Fruit fly (Drosophila melanogaster) whole organism, embryonic: Measurements from ENCODE around the gene Col4a1.

ENCODE experiments used
- ATbp ChIP-seq: fragments of 200-800 bp; sonication (Bioruptor generic); optimal IDR thresholded peaks from 2 replicates; lab custom pipeline; 2017; ENCODE audit warnings: missing biosample characterization, mild to moderate bottlenecking, missing genetic modification characterization, missing genetic modification reagents
- Asciz ChIP-seq: fragments of 200-800 bp; sonication (Bioruptor generic); optimal IDR thresholded peaks from 2 replicates; lab custom pipeline; 2017; ENCODE audit warnings: missing biosample characterization, mild to moderate bottlenecking, missing genetic modification characterization, missing genetic modification reagents
- BtbVII ChIP-seq: fragments of 200-800 bp; sonication (Bioruptor generic); optimal IDR thresholded peaks from 3 replicates; lab custom pipeline; 2017; ENCODE audit warnings: missing biosample characterization, mild to moderate bottlenecking, missing genetic modification characterization
- CG10209 ChIP-seq: fragments of 200-800 bp; sonication (Bioruptor generic); optimal IDR thresholded peaks from 3 replicates; lab custom pipeline; 2017; ENCODE audit warnings: missing biosample characterization, mild to moderate bottlenecking, missing genetic modification characterization, missing genetic modification reagents
- CG10543 ChIP-seq: fragments of 200-800 bp; sonication (Bioruptor generic); optimal IDR thresholded peaks from 3 replicates; lab custom pipeline; 2017; ENCODE audit warnings: missing biosample characterization, mild to moderate bottlenecking, missing genetic modification characterization, moderate library complexity
- CG11398 ChIP-seq: fragments of 200-800 bp; sonication (Bioruptor generic); optimal IDR thresholded peaks from 2 replicates; lab custom pipeline; 2016; ENCODE audit warnings: missing biosample characterization, missing genetic modification characterization
- CG11456 ChIP-seq: fragments of 200-800 bp; sonication (Bioruptor generic); IDR thresholded peaks from 3 replicates; pipeline ENCODE4 v1.3.6; 2022; ENCODE audit warnings: missing biosample characterization, missing genetic modification characterization
- CG11560 ChIP-seq: fragments of 200-800 bp; sonication (Bioruptor generic); IDR thresholded peaks from 3 replicates; pipeline ENCODE4 v1.3.6; 2022; ENCODE audit warnings: missing biosample characterization, missing genetic modification characterization
- CG1233 ChIP-seq: fragments of 200-800 bp; sonication (Bioruptor generic); optimal IDR thresholded peaks from 4 replicates; lab custom pipeline; 2018; ENCODE audit warnings: missing biosample characterization, mild to moderate bottlenecking, missing genetic modification characterization
- CG13894 ChIP-seq: fragments of 200-800 bp; sonication (Bioruptor generic); optimal IDR thresholded peaks from 3 replicates; lab custom pipeline; 2018; ENCODE audit warnings: missing biosample characterization, mild to moderate bottlenecking, missing genetic modification characterization, moderate library complexity
- CG14965 ChIP-seq: fragments of 200-800 bp; sonication (Bioruptor generic); optimal IDR thresholded peaks from 2 replicates; lab custom pipeline; 2016; ENCODE audit warnings: missing biosample characterization, missing genetic modification characterization, borderline replicate concordance
- CG18262 ChIP-seq: fragments of 200-800 bp; optimal IDR thresholded peaks from 3 replicates; lab custom pipeline; 2019; ENCODE audit warnings: missing biosample characterization, mild to moderate bottlenecking, missing genetic modification characterization, moderate library complexity
- CG2116 ChIP-seq: fragments of 200-800 bp; sonication (Bioruptor generic); optimal IDR thresholded peaks from 3 replicates; lab custom pipeline; 2018; ENCODE audit warnings: missing biosample characterization, mild to moderate bottlenecking, missing genetic modification characterization
- CG31365 ChIP-seq: fragments of 200-800 bp; sonication (Bioruptor generic); optimal IDR thresholded peaks from 2 replicates; lab custom pipeline; 2018; ENCODE audit warnings: missing biosample characterization, mild to moderate bottlenecking, missing genetic modification characterization
- CG33213 ChIP-seq: fragments of 200-800 bp; sonication (Bioruptor generic); optimal IDR thresholded peaks from 3 replicates; lab custom pipeline; 2016; ENCODE audit warnings: missing biosample characterization, missing genetic modification characterization
- CG3407 ChIP-seq: fragments of 200-800 bp; sonication (Bioruptor generic); optimal IDR thresholded peaks from 2 replicates; lab custom pipeline; 2018; ENCODE audit warnings: missing biosample characterization, mild to moderate bottlenecking, missing genetic modification characterization
- CG42726 ChIP-seq: fragments of 200-800 bp; sonication (Bioruptor generic); IDR thresholded peaks from 2 replicates; pipeline ENCODE4 v1.3.6; 2022; ENCODE audit warnings: missing biosample characterization, missing genetic modification characterization; ENCODE audit not compliant: partially characterized antibody
- CG4707 ChIP-seq: fragments of 200-800 bp; sonication (Bioruptor generic); optimal IDR thresholded peaks from 2 replicates; lab custom pipeline; 2018; ENCODE audit warnings: missing biosample characterization, mild to moderate bottlenecking, missing genetic modification characterization, moderate library complexity
- CG4730 ChIP-seq: fragments of 200-800 bp; sonication (Bioruptor generic); IDR thresholded peaks from 2 replicates; pipeline ENCODE4 v1.3.6; 2022; ENCODE audit warnings: missing biosample characterization, missing genetic modification characterization
- CG7271 ChIP-seq: fragments of 200-800 bp; sonication (Bioruptor generic); optimal IDR thresholded peaks from 2 replicates; lab custom pipeline; 2018; ENCODE audit warnings: missing biosample characterization, mild to moderate bottlenecking, missing genetic modification characterization, moderate library complexity
- CG7357 ChIP-seq: fragments of 200-800 bp; sonication (Bioruptor generic); IDR thresholded peaks from 3 replicates; pipeline ENCODE4 v1.3.6; 2022; ENCODE audit warnings: missing biosample characterization, missing genetic modification characterization
- CkIIα-i1 ChIP-seq: fragments of 200-800 bp; sonication (Bioruptor generic); IDR thresholded peaks from 2 replicates; pipeline ENCODE4 v1.3.6; 2022; ENCODE audit warnings: missing biosample characterization, missing genetic modification characterization
- Fer2 ChIP-seq: fragments of 200-800 bp; sonication (Bioruptor generic); optimal IDR thresholded peaks from 2 replicates; lab custom pipeline; 2018; ENCODE audit warnings: missing biosample characterization, mild to moderate bottlenecking, missing genetic modification characterization, moderate library complexity
- Gsc ChIP-seq: fragments of 200-800 bp; sonication (Bioruptor generic); IDR thresholded peaks from 2 replicates; pipeline ENCODE4 v1.3.6; 2022; ENCODE audit warnings: missing biosample characterization, missing genetic modification characterization
- Hmr ChIP-seq: fragments of 200-800 bp; sonication (Bioruptor generic); optimal IDR thresholded peaks from 3 replicates; lab custom pipeline; 2017; ENCODE audit warnings: mild to moderate bottlenecking, missing biosample characterization, missing genetic modification reagents, missing genetic modification characterization
- Hr39 ChIP-seq: fragments of >200 bp; optimal IDR thresholded peaks from 2 replicates; lab custom pipeline; 2017
- Hr51 ChIP-seq, 2 experiments: fragments of 200-800 bp; sonication (Bioruptor generic); optimal IDR thresholded peaks; 2 replicates in 1 of 2; 3 replicates in 1 of 2; lab custom pipeline; 2016 to 2018; ENCODE audit warnings: missing biosample characterization in 2 of 2, missing genetic modification characterization in 2 of 2, mild to moderate bottlenecking in 1 of 2, moderate library complexity in 1 of 2
- NFAT ChIP-seq: fragments of 200-800 bp; sonication (Bioruptor generic); IDR thresholded peaks from 2 replicates; pipeline ENCODE4 v1.3.6; 2022; ENCODE audit warnings: missing biosample characterization, missing genetic modification characterization
- Nf-YB ChIP-seq: fragments of 200-800 bp; sonication (Bioruptor generic); optimal IDR thresholded peaks from 3 replicates; lab custom pipeline; 2019; ENCODE audit warnings: missing biosample characterization, mild to moderate bottlenecking, missing genetic modification characterization, moderate library complexity
- NfI ChIP-seq: fragments of 200-800 bp; sonication (Bioruptor generic); optimal IDR thresholded peaks from 3 replicates; lab custom pipeline; 2018; ENCODE audit warnings: missing biosample characterization, mild to moderate bottlenecking, missing genetic modification characterization, moderate library complexity
- Rx ChIP-seq: fragments of 200-800 bp; sonication (Bioruptor generic); IDR thresholded peaks from 2 replicates; pipeline ENCODE4 v1.3.6; 2022; ENCODE audit warnings: missing biosample characterization, missing genetic modification characterization
- Scr ChIP-seq: fragments of 200-800 bp; sonication (Bioruptor generic); IDR thresholded peaks from 2 replicates; pipeline ENCODE4 v1.3.6; 2022; ENCODE audit warnings: missing biosample characterization, missing genetic modification characterization; ENCODE audit not compliant: partially characterized antibody
- Ssrp ChIP-seq: fragments of 200-800 bp; sonication (Bioruptor generic); optimal IDR thresholded peaks from 2 replicates; lab custom pipeline; 2018; ENCODE audit warnings: missing biosample characterization, mild to moderate bottlenecking, missing genetic modification characterization, moderate library complexity
- TFAM ChIP-seq: fragments of 200-800 bp; sonication (Bioruptor generic); optimal IDR thresholded peaks from 2 replicates; lab custom pipeline; 2017; ENCODE audit warnings: missing biosample characterization, missing genetic modification characterization, inconsistent platforms
- cato ChIP-seq: fragments of 200-800 bp; sonication (Bioruptor generic); optimal IDR thresholded peaks from 2 replicates; lab custom pipeline; 2016; ENCODE audit warnings: missing biosample characterization, missing genetic modification characterization, borderline replicate concordance
- caup ChIP-seq: fragments of 200-800 bp; sonication (Bioruptor generic); optimal IDR thresholded peaks from 3 replicates; lab custom pipeline; 2017; ENCODE audit warnings: missing biosample characterization, mild to moderate bottlenecking, missing genetic modification characterization, moderate library complexity; ENCODE audit not compliant: severe bottlenecking
- chm ChIP-seq: fragments of 200-800 bp; sonication (Bioruptor generic); IDR thresholded peaks from 2 replicates; pipeline ENCODE4 v1.3.6; 2022; ENCODE audit warnings: missing biosample characterization, missing genetic modification characterization
- ewg ChIP-seq: fragments of 200-800 bp; sonication (Bioruptor generic); optimal IDR thresholded peaks from 3 replicates; lab custom pipeline; 2017; ENCODE audit warnings: mild to moderate bottlenecking, missing biosample characterization, missing genetic modification reagents, missing genetic modification characterization
- eyg ChIP-seq: fragments of 200-800 bp; sonication (Bioruptor generic); optimal IDR thresholded peaks from 3 replicates; lab custom pipeline; 2016; ENCODE audit warnings: missing biosample characterization, missing genetic modification characterization
- lbe ChIP-seq: fragments of 200-800 bp; sonication (Bioruptor generic); optimal IDR thresholded peaks from 2 replicates; lab custom pipeline; 2016; ENCODE audit warnings: missing biosample characterization, mild to moderate bottlenecking, missing genetic modification characterization
- lilli ChIP-seq: fragments of 200-800 bp; sonication (Bioruptor generic); optimal IDR thresholded peaks from 3 replicates; lab custom pipeline; 2016; ENCODE audit warnings: missing biosample characterization, missing genetic modification characterization
- mam ChIP-seq: fragments of 200-800 bp; sonication (Bioruptor generic); optimal IDR thresholded peaks from 3 replicates; lab custom pipeline; 2016; ENCODE audit warnings: missing biosample characterization, missing genetic modification characterization
- mld ChIP-seq: fragments of 200-800 bp; sonication (Bioruptor generic); IDR thresholded peaks from 3 replicates; pipeline ENCODE4 v1.3.6; 2022; ENCODE audit warnings: missing biosample characterization, missing genetic modification characterization; ENCODE audit not compliant: partially characterized antibody
- pfk ChIP-seq: fragments of 200-800 bp; sonication (Bioruptor generic); optimal IDR thresholded peaks from 2 replicates; lab custom pipeline; 2018; ENCODE audit warnings: missing biosample characterization, mild to moderate bottlenecking, missing genetic modification characterization, moderate library complexity
- slbo ChIP-seq: fragments of 200-800 bp; sonication (Bioruptor generic); IDR thresholded peaks from 2 replicates; pipeline ENCODE4 v1.3.6; 2022; ENCODE audit warnings: missing biosample characterization, missing genetic modification characterization
- stwl ChIP-seq: fragments of 200-800 bp; sonication (Bioruptor generic); optimal IDR thresholded peaks from 3 replicates; lab custom pipeline; 2018; ENCODE audit warnings: missing biosample characterization, mild to moderate bottlenecking, missing genetic modification characterization, moderate library complexity
- unc-4 ChIP-seq: fragments of 200-800 bp; sonication (Bioruptor generic); IDR thresholded peaks from 2 replicates; pipeline ENCODE4 v1.3.6; 2022; ENCODE audit warnings: missing biosample characterization, missing genetic modification characterization; ENCODE audit not compliant: partially characterized antibody
- unpg ChIP-seq: fragments of 200-800 bp; sonication (Bioruptor generic); optimal IDR thresholded peaks from 3 replicates; lab custom pipeline; 2018; ENCODE audit warnings: missing biosample characterization, mild to moderate bottlenecking, missing genetic modification characterization, moderate library complexity

The Col4a1 gene

dm6 chr2L:5044892-5045619 lies 15.6 kb downstream of the Col4a1 start (continued):
- TF ChIP-seq Hr51 (GFP tag; optimal IDR thresholded peaks at IDR 0.05; lab: Kevin White, UChicago): peak; percentile 7 to 73
- TF ChIP-seq Nf-YB (GFP tag; lab: Kevin White, UChicago): peak; percentile 43
- no peak for TF ChIP-seq CkIIα-i1 (GFP tag; lab: Robert Waterston, UW)
- TF ChIP-seq Gsc (GFP tag; lab: Robert Waterston, UW): no peak
- TF ChIP-seq Scr (GFP tag; lab: Robert Waterston, UW): no peak
- TF ChIP-seq Hmr: peak; percentile 48
- no peak for TF ChIP-seq mld (GFP tag; lab: Robert Waterston, UW)
- peak; percentile 52 for TF ChIP-seq unpg
- TF ChIP-seq CG1233 (GFP tag; lab: Kevin White, UChicago): peak; percentile 19
- no peak for TF ChIP-seq CG11560
- peak; percentile 69 for TF ChIP-seq slbo (GFP tag; lab: Robert Waterston, UW)
- TF ChIP-seq CG14965 (GFP tag; lab: Kevin White, UChicago): no peak
- no peak for TF ChIP-seq CG42726 (GFP tag; lab: Robert Waterston, UW)
- no peak for TF ChIP-seq CG31365
- TF ChIP-seq eyg: no peak
- peak; percentile 36 for TF ChIP-seq ewg
- TF ChIP-seq Fer2 (tag; lab: Kevin White, UChicago): no peak
- TF ChIP-seq BtbVII (GFP tag; lab: Kevin White, UChicago): peak; percentile 46
- no peak for TF ChIP-seq stwl
- TF ChIP-seq CG3407 (GFP tag; lab: Kevin White, UChicago): peak; percentile 21
- TF ChIP-seq lilli (GFP tag; lab: Kevin White, UChicago): peak; percentile 57
- peak; percentile 24 for TF ChIP-seq Asciz
- TF ChIP-seq CG4730 (GFP tag; lab: Robert Waterston, UW): 0 out of 2 replicates have a peak, but pooled peaks have one; percentile 14
- peak; percentile 75 for TF ChIP-seq NFAT (GFP tag; lab: Robert Waterston, UW)
- peak; percentile 34 for TF ChIP-seq CG10209
- no peak for TF ChIP-seq CG13894 (tag; lab: Kevin White, UChicago)
- no peak for TF ChIP-seq pfk (GFP tag; lab: Kevin White, UChicago)
- peak; percentile 54 for TF ChIP-seq mam
- TF ChIP-seq CG18262: peak; percentile 75
- TF ChIP-seq CG2116 (GFP tag; lab: Kevin White, UChicago): peak; percentile 15
- TF ChIP-seq NfI (GFP tag; lab: Kevin White, UChicago): peak; percentile 19
- TF ChIP-seq Rx (GFP tag; lab: Robert Waterston, UW): peak; percentile 24; the same call in 1 of the 2 replicates
- peak; percentile 52 for TF ChIP-seq chm (GFP tag; lab: Robert Waterston, UW)
- no peak for TF ChIP-seq cato (GFP tag; lab: Kevin White, UChicago)
- TF ChIP-seq CG7271 (tag; lab: Kevin White, UChicago): no peak
- no peak for TF ChIP-seq lbe (GFP tag; lab: Kevin White, UChicago)
- TF ChIP-seq CG4707: no peak
- no peak for TF ChIP-seq CG10543 (GFP tag; lab: Kevin White, UChicago)
- peak; percentile 3 for TF ChIP-seq CG33213
- TF ChIP-seq CG11456: peak; percentile 79; the same call in 2 of the 3 replicates
- peak; percentile 16 for TF ChIP-seq caup (GFP tag; lab: Kevin White, UChicago)
- no peak for TF ChIP-seq CG11398
- peak; percentile 56 for TF ChIP-seq ATbp
- TF ChIP-seq Ssrp (tag; lab: Kevin White, UChicago): peak; percentile 46
- no peak for TF ChIP-seq unc-4 (GFP tag; lab: Robert Waterston, UW)
- no peak for TF ChIP-seq Hr39 (lab: Kevin White, UChicago)
- no peak for TF ChIP-seq CG7357 (GFP tag; lab: Robert Waterston, UW)
- no peak for TF ChIP-seq TFAM (GFP tag; lab: Kevin White, UChicago)
